Fruit fly (Drosophila melanogaster) whole organism: ENCODE measurements around the gene CG18132.

Experiments
- CG8478 ChIP-seq: fragments of >200 bp; optimal IDR thresholded peaks from 2 replicates; lab custom pipeline; 2018; ENCODE audit warnings: inconsistent platforms
- Dll ChIP-seq: fragments of >200 bp; optimal IDR thresholded peaks from 2 replicates; lab custom pipeline; 2017
- EcR ChIP-seq, 2 experiments: fragments of >200 bp; optimal IDR thresholded peaks; 2 replicates each; lab custom pipeline; 2017; ENCODE audit warnings: missing biosample characterization in 2 of 2, missing genetic modification characterization in 2 of 2, missing genetic modification reagents in 2 of 2
- pan ChIP-seq: fragments of >200 bp; optimal IDR thresholded peaks from 2 replicates; lab custom pipeline; 2017
- usp ChIP-seq: fragments of >200 bp; optimal IDR thresholded peaks from 2 replicates; lab custom pipeline; 2017; ENCODE audit warnings: missing biosample characterization, missing genetic modification characterization, mixed read lengths

DNA sequence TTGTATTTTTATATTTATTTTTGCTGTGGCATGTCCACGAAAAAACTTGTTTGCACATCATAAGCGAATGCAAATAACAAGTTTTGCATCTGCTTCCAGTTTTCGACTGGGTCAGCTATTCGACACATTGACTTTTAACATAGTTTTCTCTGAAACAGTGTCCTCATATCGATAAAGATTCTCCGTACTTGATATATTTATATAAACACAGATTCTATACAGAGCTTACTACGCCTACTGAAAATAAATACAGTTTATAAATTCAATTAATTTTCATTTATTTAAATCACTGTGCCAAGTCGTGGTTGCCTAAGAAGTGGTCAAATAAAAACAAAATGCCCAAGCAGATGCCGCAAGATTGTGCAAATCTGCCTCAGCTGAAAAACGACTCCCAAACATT, 18.0 kb upstream of the CG18132 start:
- no peak for TF ChIP-seq pan (lab: Kevin White, UChicago)
- no peak for TF ChIP-seq CG8478 (lab: Kevin White, UChicago)
- no peak for TF ChIP-seq usp (GFP tag; lab: Kevin White, UChicago)
- TF ChIP-seq EcR (GFP tag; optimal IDR thresholded peaks at IDR 0.05; lab: Kevin White, UChicago), result no peak
- TF ChIP-seq Dll, result no peak
